Worm (Caenorhabditis elegans): ENCODE data around the gene pgap-1.

pgap-1 gene

DNA sequence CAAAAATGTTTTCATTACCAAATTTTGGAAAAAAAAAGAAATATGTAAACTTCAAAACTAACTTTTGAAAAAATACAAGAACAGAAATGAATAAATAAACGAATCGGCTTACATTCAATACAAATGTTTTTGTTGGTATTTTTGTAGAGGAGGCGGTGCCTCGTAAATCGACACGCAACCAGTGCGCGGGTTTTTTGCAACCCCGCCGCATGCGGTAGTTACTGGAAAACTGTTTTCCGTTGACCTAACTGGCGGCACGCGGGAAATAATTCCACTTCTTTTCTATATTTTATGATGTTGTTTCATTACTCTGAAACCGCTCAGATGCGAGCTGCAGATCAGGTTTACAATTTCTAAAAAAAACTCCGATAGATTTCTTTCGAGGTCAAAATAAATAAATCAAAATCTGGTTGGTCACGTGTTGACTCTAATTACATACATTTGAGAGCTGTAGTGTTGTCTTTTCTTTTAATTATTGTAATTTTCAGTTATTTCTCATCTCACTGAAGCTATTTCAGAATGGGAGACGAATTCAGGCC, 2.4 kb upstream of the pgap-1 start, which contains the start of the genes dvc-1 and ima-1 (continued):
- peak; percentile 60 for TF ChIP-seq Y53G8AR.9 (GFP tag; conservative IDR thresholded peaks at IDR 0.05)
- no peak for TF ChIP-seq nhr-179 (tag; optimal IDR thresholded peaks at IDR 0.05)
- TF ChIP-seq nhr-27 (tag; optimal IDR thresholded peaks at IDR 0.05): no peak
- TF ChIP-seq mes-4 (tag; optimal IDR thresholded peaks at IDR 0.05): no peak
- peak; percentile 93 for TF ChIP-seq C17E4.6 (GFP tag; IDR thresholded peaks at IDR 0.05)
- TF ChIP-seq rec-8 (tag; optimal IDR thresholded peaks at IDR 0.05): no peak
- TF ChIP-seq hmg-20 (GFP tag; IDR thresholded peaks at IDR 0.05): no peak
- TF ChIP-seq ceh-79 (tag; optimal IDR thresholded peaks at IDR 0.05): no peak
- TF ChIP-seq ztf-28 (GFP tag; IDR thresholded peaks at IDR 0.05): 0 out of 2 replicates have a peak, but pooled peaks have one; percentile 43
- TF ChIP-seq fkh-3 (tag; optimal IDR thresholded peaks at IDR 0.05): no peak
- peak; percentile 35 for TF ChIP-seq hrde-1 (tag; optimal IDR thresholded peaks at IDR 0.05; ENCODE audit: borderline replicate concordance)
- peak; percentile 70; the same call in 1 of the 2 replicates for TF ChIP-seq hmg-1.2 (GFP tag; IDR thresholded peaks at IDR 0.05)
- no peak for TF ChIP-seq gei-17 (GFP tag; optimal IDR thresholded peaks at IDR 0.05)
- TF ChIP-seq madf-3 (GFP tag; IDR thresholded peaks at IDR 0.05): peak; percentile 92
- TF ChIP-seq Y67H2A.10 (GFP tag; conservative IDR thresholded peaks at IDR 0.05): peak; percentile 77
- TF ChIP-seq repo-1 (tag; optimal IDR thresholded peaks at IDR 0.05): no peak
- TF ChIP-seq ekl-4 (GFP tag; IDR thresholded peaks at IDR 0.05): peak; percentile 84
- TF ChIP-seq attf-5 (GFP tag; optimal IDR thresholded peaks at IDR 0.05): peak; percentile 84
- TF ChIP-seq ZK185.1 (tag; optimal IDR thresholded peaks at IDR 0.05; ENCODE audit: poor library complexity, severe bottlenecking): no peak
- TF ChIP-seq let-526 (GFP tag; IDR thresholded peaks at IDR 0.05): 0 out of 2 replicates have a peak, but pooled peaks have one; percentile 23
- peak; percentile 88 for TF ChIP-seq dpl-1 (GFP tag; optimal IDR thresholded peaks at IDR 0.05)
- no peak for TF ChIP-seq F23B12.7 (tag; optimal IDR thresholded peaks at IDR 0.05; ENCODE audit: insufficient read depth)
- TF ChIP-seq bed-2 (GFP tag; IDR thresholded peaks at IDR 0.05): 0 out of 2 replicates have a peak, but pooled peaks have one; percentile 62
- TF ChIP-seq madf-6 (GFP tag; IDR thresholded peaks at IDR 0.05): peak; percentile 98
- TF ChIP-seq F37B4.10 (GFP tag; IDR thresholded peaks at IDR 0.05): 0 out of 2 replicates have a peak, but pooled peaks have one; percentile 49
- TF ChIP-seq dox-1 (GFP tag; IDR thresholded peaks at IDR 0.05): peak; percentile 95
- no peak for TF ChIP-seq F57C9.4 (tag; optimal IDR thresholded peaks at IDR 0.05)
- TF ChIP-seq sptf-2 (GFP tag; optimal IDR thresholded peaks at IDR 0.05): no peak
- 0 out of 2 replicates have a peak, but pooled peaks have one; percentile 14 for TF ChIP-seq nfyb-1 (GFP tag; IDR thresholded peaks at IDR 0.05)
- no peak for TF ChIP-seq nfya-1 (tag; optimal IDR thresholded peaks at IDR 0.05; ENCODE audit: borderline replicate concordance, insufficient read depth)
- TF ChIP-seq sdz-38 (tag; optimal IDR thresholded peaks at IDR 0.05): no peak
- TF ChIP-seq egl-18 (GFP tag; IDR thresholded peaks at IDR 0.05): no peak
- TF ChIP-seq hsf-1 (GFP tag; IDR thresholded peaks at IDR 0.05): peak; percentile 85; the same call in 1 of the 2 replicates
- TF ChIP-seq hlh-12 (tag; optimal IDR thresholded peaks at IDR 0.05): no peak
- TF ChIP-seq ceh-91 (GFP tag; IDR thresholded peaks at IDR 0.05): peak; percentile 94
- TF ChIP-seq unc-62 (GFP tag; optimal IDR thresholded peaks at IDR 0.05): no peak
- no peak for TF ChIP-seq sea-2 (GFP tag; IDR thresholded peaks at IDR 0.05)
- no peak for TF ChIP-seq ztf-3 (GFP tag; optimal IDR thresholded peaks at IDR 0.05)
- peak; percentile 33 for TF ChIP-seq rpc-1 (optimal IDR thresholded peaks at IDR 0.05)
- TF ChIP-seq rpc-1 (tag; optimal IDR thresholded peaks at IDR 0.05): no peak
- no peak for TF ChIP-seq ceh-58 (GFP tag; IDR thresholded peaks at IDR 0.05)
- peak; percentile 63 for TF ChIP-seq tbp1 (GFP tag; optimal IDR thresholded peaks at IDR 0.05)
- no peak for TF ChIP-seq egl-44 (GFP tag; IDR thresholded peaks at IDR 0.05)
- peak; percentile 78 for TF ChIP-seq mcd-1 (GFP tag; IDR thresholded peaks at IDR 0.05)
- peak; percentile 91 for TF ChIP-seq D2030.7 (GFP tag; IDR thresholded peaks at IDR 0.05)
- no peak for TF ChIP-seq chd-7 (tag; optimal IDR thresholded peaks at IDR 0.05)
- TF ChIP-seq B0019.2 (GFP tag; conservative IDR thresholded peaks at IDR 0.05): peak; percentile 69
- peak; percentile 45 for TF ChIP-seq nhr-80 (tag; optimal IDR thresholded peaks at IDR 0.05)
